Fruit fly (Drosophila melanogaster): ENCODE results near the gene BicD.

BicD gene

DNA sequence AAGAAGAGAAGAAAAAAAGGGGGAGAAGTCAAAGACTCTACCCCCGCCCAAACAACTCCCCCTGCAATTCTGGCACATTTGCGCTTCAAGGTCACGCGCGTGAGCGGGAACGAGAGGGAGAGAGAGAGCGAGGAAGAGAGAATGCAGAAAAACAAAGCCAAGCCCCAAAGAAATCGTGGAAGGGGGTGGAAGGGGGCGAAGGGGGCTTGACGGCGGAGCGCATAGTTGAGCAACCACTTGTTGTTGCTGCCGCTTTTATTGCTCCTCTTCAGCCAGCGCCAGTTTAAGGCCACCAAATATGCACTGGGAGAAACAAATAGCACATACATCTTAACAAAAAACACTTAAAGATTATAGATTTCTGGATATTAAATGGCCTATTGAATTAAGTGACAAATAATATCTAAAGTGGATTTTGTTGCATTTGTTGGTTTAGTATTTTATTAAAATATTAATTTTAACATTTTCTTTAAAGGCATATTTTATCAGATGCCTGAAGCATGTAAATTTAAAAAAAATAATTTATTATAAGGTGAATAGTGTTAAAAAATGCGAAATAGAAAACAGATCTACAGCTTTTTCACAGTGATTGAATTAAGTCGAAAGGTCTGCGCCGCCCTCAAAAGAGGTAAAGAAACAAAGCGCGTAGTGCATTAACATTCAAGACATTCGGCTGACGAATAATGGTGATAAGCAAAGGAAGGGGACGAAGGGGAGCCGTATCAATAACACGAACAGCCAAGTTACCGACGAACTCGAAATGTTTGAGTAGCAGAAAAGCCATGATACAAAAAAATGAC, 43.0 kb downstream of the BicD start:
- TF ChIP-seq CG7101 (tag; optimal IDR thresholded peaks at IDR 0.05) (peak; percentile 93), Clk (GFP tag; optimal IDR thresholded peaks at IDR 0.05) (peak; percentile 73), CG12768 (GFP tag; optimal IDR thresholded peaks at IDR 0.05) (peak; percentile 84), CG7045 (GFP tag; optimal IDR thresholded peaks at IDR 0.05) (peak; percentile 65), Crg-1 (GFP tag; optimal IDR thresholded peaks at IDR 0.05) (peak; percentile 31), CG1620 (GFP tag; optimal IDR thresholded peaks at IDR 0.05) (peak; percentile 44), pad (GFP tag; optimal IDR thresholded peaks at IDR 0.05) (peak; percentile 85), CG14711 (tag; optimal IDR thresholded peaks at IDR 0.05) (peak; percentile 91), ovo (GFP tag; optimal IDR thresholded peaks at IDR 0.05) (peak; percentile 70), cic (GFP tag; optimal IDR thresholded peaks at IDR 0.05) (no peak), CG5204 (GFP tag; optimal IDR thresholded peaks at IDR 0.05) (peak; percentile 54), toe (GFP tag; optimal IDR thresholded peaks at IDR 0.05) (no peak), kay (GFP tag; ENCODE audit: borderline replicate concordance) (peak; percentile 22), tj (GFP tag; optimal IDR thresholded peaks at IDR 0.05) (peak; percentile 76), CG11617 (GFP tag; optimal IDR thresholded peaks at IDR 0.05) (peak; percentile 91), Mnt (GFP tag; optimal IDR thresholded peaks at IDR 0.05) (peak; percentile 88), CG33017 (tag; optimal IDR thresholded peaks at IDR 0.05) (peak; percentile 86), cnc (optimal IDR thresholded peaks at IDR 0.05) (no peak), bab1 (GFP tag; optimal IDR thresholded peaks at IDR 0.05) (peak; percentile 8), Hr96 (GFP tag; optimal IDR thresholded peaks at IDR 0.05) (peak; percentile 19)

DNA sequence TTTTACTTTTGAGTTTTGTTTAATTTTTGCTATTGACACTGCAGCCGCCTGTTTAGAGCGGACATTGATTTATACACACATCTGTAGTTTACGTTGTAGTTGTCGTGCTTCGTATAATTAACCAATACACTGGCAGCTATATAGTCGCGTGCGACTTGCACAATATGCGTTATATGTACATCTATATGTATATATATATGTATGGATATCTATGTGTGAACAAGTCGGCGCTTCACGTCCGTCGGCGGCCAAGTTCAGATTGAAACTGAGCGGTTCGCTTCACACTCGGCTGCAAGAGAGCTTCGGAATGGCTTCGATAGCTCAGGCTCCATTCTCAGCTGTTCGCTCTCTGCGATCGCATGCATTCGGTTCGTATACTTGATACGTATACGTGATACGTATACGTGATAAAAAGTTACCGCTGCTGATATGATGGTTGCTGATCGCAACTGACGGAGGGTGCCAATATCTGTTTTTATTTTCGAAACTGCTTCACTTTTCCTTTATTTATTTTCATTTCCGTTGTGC, 45.0 kb downstream of the BicD start:
- TF ChIP-seq toe (GFP tag; optimal IDR thresholded peaks at IDR 0.05) (peak; percentile 26), kay (GFP tag; ENCODE audit: borderline replicate concordance) (peak; percentile 94), CG7101 (tag; optimal IDR thresholded peaks at IDR 0.05) (peak; percentile 28), CG14711 (tag; optimal IDR thresholded peaks at IDR 0.05) (peak; percentile 22), Hr96 (GFP tag; optimal IDR thresholded peaks at IDR 0.05) (peak; percentile 1), tj (GFP tag; optimal IDR thresholded peaks at IDR 0.05) (peak; percentile 45), CG33017 (tag; optimal IDR thresholded peaks at IDR 0.05) (peak; percentile 58), pad (GFP tag; optimal IDR thresholded peaks at IDR 0.05) (peak; percentile 4), bab1 (GFP tag; optimal IDR thresholded peaks at IDR 0.05) (no peak), CG1620 (GFP tag; optimal IDR thresholded peaks at IDR 0.05) (no peak), CG11617 (GFP tag; optimal IDR thresholded peaks at IDR 0.05) (peak; percentile 21), Clk (GFP tag; optimal IDR thresholded peaks at IDR 0.05) (no peak), cic (GFP tag; optimal IDR thresholded peaks at IDR 0.05) (peak; percentile 93), Mnt (GFP tag; optimal IDR thresholded peaks at IDR 0.05) (peak; percentile 84), Crg-1 (GFP tag; optimal IDR thresholded peaks at IDR 0.05) (peak; percentile 28), ovo (GFP tag; optimal IDR thresholded peaks at IDR 0.05) (no peak), CG12768 (GFP tag; optimal IDR thresholded peaks at IDR 0.05) (peak; percentile 47)

DNA sequence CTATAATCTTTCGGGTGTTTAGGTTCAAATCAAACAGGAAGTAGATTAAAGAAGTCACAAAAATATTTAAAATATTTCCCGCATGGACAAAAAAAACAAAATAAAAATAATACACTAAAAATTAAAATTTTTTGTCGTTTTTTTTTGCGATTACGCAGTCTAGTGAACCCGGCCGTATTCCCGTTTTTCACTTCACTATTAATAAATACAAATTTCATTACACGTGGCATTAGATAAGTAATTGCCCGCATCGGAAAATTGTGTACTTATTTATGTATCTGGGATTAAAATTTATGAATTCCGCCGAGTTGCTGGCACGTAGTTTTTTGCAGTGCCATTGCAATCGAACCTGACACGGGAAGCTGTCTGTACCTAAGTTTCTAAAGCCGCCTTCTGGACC, 45.8 kb downstream of the BicD start:
- TF ChIP-seq CG12768 (GFP tag; optimal IDR thresholded peaks at IDR 0.05) (peak; percentile 52), cic (GFP tag; optimal IDR thresholded peaks at IDR 0.05) (no peak), CG7101 (tag; optimal IDR thresholded peaks at IDR 0.05) (peak; percentile 24), CG5204 (GFP tag; optimal IDR thresholded peaks at IDR 0.05) (peak; percentile 58), CG11617 (GFP tag; optimal IDR thresholded peaks at IDR 0.05) (peak; percentile 31), bab1 (GFP tag; optimal IDR thresholded peaks at IDR 0.05) (no peak), CG33017 (tag; optimal IDR thresholded peaks at IDR 0.05) (peak; percentile 65), cnc (optimal IDR thresholded peaks at IDR 0.05) (no peak), tj (GFP tag; optimal IDR thresholded peaks at IDR 0.05) (peak; percentile 19), CG14711 (tag; optimal IDR thresholded peaks at IDR 0.05) (peak; percentile 28), kay (GFP tag; ENCODE audit: borderline replicate concordance) (no peak), Mnt (GFP tag; optimal IDR thresholded peaks at IDR 0.05) (no peak), CG7045 (GFP tag; optimal IDR thresholded peaks at IDR 0.05) (peak; percentile 30)

DNA sequence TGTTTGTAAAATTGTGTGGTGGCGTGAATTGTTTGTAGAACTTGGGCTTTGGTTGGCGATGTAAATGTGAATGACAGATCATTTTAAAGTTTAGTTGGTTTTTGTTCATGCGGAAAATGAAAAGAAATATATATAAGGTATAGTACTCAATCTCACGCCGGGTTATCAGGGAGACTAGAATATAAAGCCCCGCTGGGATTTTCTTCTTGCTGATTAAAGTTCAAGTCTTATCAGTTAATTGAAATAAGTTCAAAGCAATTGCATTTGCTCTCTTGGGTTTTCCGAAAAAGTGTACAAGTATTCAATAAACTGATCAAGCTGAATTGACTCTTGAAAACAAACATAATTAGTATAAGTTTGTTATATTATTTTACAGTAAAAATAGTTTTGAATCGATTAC, 47.6 kb downstream of the BicD start:
- TF ChIP-seq CG5204 (GFP tag; optimal IDR thresholded peaks at IDR 0.05) (no peak), kay (GFP tag; ENCODE audit: borderline replicate concordance) (peak; percentile 3)

DNA sequence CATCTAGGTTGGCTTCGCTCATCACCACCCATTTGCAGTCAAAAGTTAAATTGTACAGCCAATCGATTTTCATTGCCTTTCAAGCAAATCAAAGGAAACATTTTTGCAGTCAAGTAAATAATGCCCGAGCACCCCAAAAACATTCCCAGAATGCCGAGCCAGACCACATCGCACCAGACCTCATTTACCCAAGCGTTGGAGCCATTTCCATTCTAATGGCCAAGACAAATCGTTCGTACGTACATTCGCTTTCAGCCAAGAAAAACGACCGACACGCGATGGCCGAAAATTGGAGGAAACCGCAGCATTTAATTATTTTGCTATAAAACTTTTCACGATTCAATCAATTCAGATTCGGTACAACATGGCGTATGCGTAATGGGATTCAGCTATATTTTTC, 48.0 kb downstream of the BicD start:
- TF ChIP-seq CG14711 (tag; optimal IDR thresholded peaks at IDR 0.05) (no peak), CG5204 (GFP tag; optimal IDR thresholded peaks at IDR 0.05) (no peak), ovo (GFP tag; optimal IDR thresholded peaks at IDR 0.05) (no peak), tj (GFP tag; optimal IDR thresholded peaks at IDR 0.05) (no peak), toe (GFP tag; optimal IDR thresholded peaks at IDR 0.05) (no peak), bab1 (GFP tag; optimal IDR thresholded peaks at IDR 0.05) (no peak), Crg-1 (GFP tag; optimal IDR thresholded peaks at IDR 0.05) (no peak), cnc (optimal IDR thresholded peaks at IDR 0.05) (no peak), CG7045 (GFP tag; optimal IDR thresholded peaks at IDR 0.05) (no peak), cic (GFP tag; optimal IDR thresholded peaks at IDR 0.05) (no peak), Hr96 (GFP tag; optimal IDR thresholded peaks at IDR 0.05) (no peak), Clk (GFP tag; optimal IDR thresholded peaks at IDR 0.05) (no peak), CG33017 (tag; optimal IDR thresholded peaks at IDR 0.05) (no peak), pad (GFP tag; optimal IDR thresholded peaks at IDR 0.05) (no peak), Mnt (GFP tag; optimal IDR thresholded peaks at IDR 0.05) (no peak)

DNA sequence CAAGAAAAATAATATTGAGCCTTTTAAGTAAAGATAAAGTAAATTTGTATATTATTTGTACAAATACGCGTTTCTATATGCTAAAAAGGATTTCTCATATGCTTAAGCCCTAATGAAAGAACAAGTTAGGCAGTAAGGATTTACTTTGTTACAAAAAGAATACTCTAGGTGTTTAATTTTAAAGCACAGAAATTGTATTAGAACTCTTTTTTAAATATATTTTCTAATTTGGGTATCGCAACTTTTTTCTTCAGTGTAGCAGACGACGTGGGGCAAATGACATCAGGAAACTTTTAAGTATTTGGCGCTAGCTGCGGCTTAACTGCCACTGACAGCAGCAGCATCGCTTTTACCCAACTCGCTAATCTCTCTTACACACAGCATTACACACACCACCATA, 50.9 kb downstream of the BicD start:
- TF ChIP-seq CG11617 (GFP tag; optimal IDR thresholded peaks at IDR 0.05) (no peak), cic (GFP tag; optimal IDR thresholded peaks at IDR 0.05) (no peak), CG5204 (GFP tag; optimal IDR thresholded peaks at IDR 0.05) (no peak), ovo (GFP tag; optimal IDR thresholded peaks at IDR 0.05) (no peak), Clk (GFP tag; optimal IDR thresholded peaks at IDR 0.05) (no peak)
